Worm (Caenorhabditis elegans) whole organism, L2 larva: Measurements from ENCODE around the gene C31E10.11.
A peak's percentile ranks its signal among the peaks of the same experiment; 100 is the strongest.

ENCODE experiments used
- F13H6.1 ChIP-seq: sonication (generic microtip); optimal IDR thresholded peaks from 2 replicates; lab custom pipeline; 2016; ENCODE audit warnings: missing genetic modification characterization, missing compliant biosample characterization
- R02D3.7 ChIP-seq: fragments of 150-350 bp; optimal IDR thresholded peaks from 2 replicates; lab custom pipeline; 2014; ENCODE audit warnings: missing biosample characterization, missing genetic modification characterization
- Y55F3AM.14 ChIP-seq: fragments of 200-800 bp; sonication (Bioruptor generic); optimal IDR thresholded peaks from 2 replicates; lab custom pipeline; 2018; ENCODE audit warnings: mild to moderate bottlenecking, missing genetic modification characterization, missing compliant biosample characterization
- ZK546.5 ChIP-seq: sonication (generic microtip); optimal IDR thresholded peaks from 2 replicates; lab custom pipeline; 2017; ENCODE audit warnings: missing biosample characterization, missing genetic modification characterization
- alr-1 ChIP-seq: fragments of 150-350 bp; optimal IDR thresholded peaks from 2 replicates; lab custom pipeline; 2014; ENCODE audit warnings: missing biosample characterization, missing genetic modification characterization
- ama-1 ChIP-seq: fragments of 150-350 bp; optimal IDR thresholded peaks from 2 replicates; lab custom pipeline; 2018; ENCODE audit warnings: inconsistent platforms
- blmp-1 ChIP-seq: sonication (generic microtip); optimal IDR thresholded peaks from 2 replicates; lab custom pipeline; 2017; ENCODE audit warnings: missing genetic modification characterization, mild to moderate bottlenecking, missing compliant biosample characterization, antibody characterized with exemption, moderate library complexity; ENCODE audit not compliant: insufficient read depth
- ceh-82 ChIP-seq: fragments of 150-350 bp; optimal IDR thresholded peaks from 2 replicates; lab custom pipeline; 2014; ENCODE audit warnings: missing biosample characterization, missing genetic modification characterization
- crh-2 ChIP-seq: sonication (generic microtip); optimal IDR thresholded peaks from 2 replicates; lab custom pipeline; 2017; ENCODE audit warnings: missing biosample characterization, missing genetic modification characterization
- dmd-4 ChIP-seq: sonication (generic microtip); optimal IDR thresholded peaks from 2 replicates; lab custom pipeline; 2017; ENCODE audit warnings: missing biosample characterization, missing genetic modification characterization
- egl-27 ChIP-seq: sonication (generic microtip); optimal IDR thresholded peaks from 3 replicates; lab custom pipeline; 2017; ENCODE audit warnings: missing biosample characterization, missing genetic modification reagents, missing genetic modification characterization
- fos-1 ChIP-seq: fragments of 150-350 bp; optimal IDR thresholded peaks from 2 replicates; lab custom pipeline; 2014; ENCODE audit warnings: missing biosample characterization, missing genetic modification characterization
- gmeb-1 ChIP-seq: fragments of 150-350 bp; optimal IDR thresholded peaks from 2 replicates; lab custom pipeline; 2014; ENCODE audit warnings: missing biosample characterization, missing genetic modification characterization
- lin-39 ChIP-seq: fragments of 150-350 bp; optimal IDR thresholded peaks from 2 replicates; lab custom pipeline; 2014; ENCODE audit warnings: missing biosample characterization, missing genetic modification reagents, missing genetic modification characterization
- lsy-2 ChIP-seq, 2 experiments: fragments of 150-350 bp in 1 of 2; sonication (generic microtip) in 1 of 2; optimal IDR thresholded peaks; 2 replicates each; lab custom pipeline; 2014 to 2017; ENCODE audit warnings: missing biosample characterization in 2 of 2, missing genetic modification characterization in 2 of 2
- mab-5 ChIP-seq: fragments of 150-350 bp; optimal IDR thresholded peaks from 2 replicates; lab custom pipeline; 2014; ENCODE audit warnings: missing biosample characterization, missing genetic modification characterization
- mbf-1 ChIP-seq: sonication (generic microtip); optimal IDR thresholded peaks from 2 replicates; lab custom pipeline; 2017; ENCODE audit warnings: missing biosample characterization, missing genetic modification characterization
- mdl-1 ChIP-seq, 2 experiments: fragments of 150-350 bp in 1 of 2; sonication (generic microtip) in 1 of 2; optimal IDR thresholded peaks; 2 replicates each; lab custom pipeline; 2017; ENCODE audit warnings: missing biosample characterization in 2 of 2, missing genetic modification characterization in 2 of 2
- nhr-11 ChIP-seq: fragments of 150-350 bp; optimal IDR thresholded peaks from 2 replicates; lab custom pipeline; 2014; ENCODE audit warnings: missing biosample characterization, missing genetic modification characterization
- nhr-129 ChIP-seq: fragments of 150-350 bp; optimal IDR thresholded peaks from 2 replicates; lab custom pipeline; 2014; ENCODE audit warnings: missing biosample characterization, missing genetic modification characterization
- nhr-21 ChIP-seq: fragments of 150-350 bp; optimal IDR thresholded peaks from 2 replicates; lab custom pipeline; 2014; ENCODE audit warnings: missing biosample characterization, missing genetic modification characterization
- nhr-23 ChIP-seq: fragments of 150-350 bp; optimal IDR thresholded peaks from 2 replicates; lab custom pipeline; 2014; ENCODE audit warnings: missing biosample characterization, missing genetic modification reagents, missing genetic modification characterization
- nhr-237 ChIP-seq: fragments of 150-350 bp; optimal IDR thresholded peaks from 2 replicates; lab custom pipeline; 2014; ENCODE audit warnings: missing biosample characterization, missing genetic modification characterization
- nhr-25 ChIP-seq: fragments of 150-350 bp; sonication (generic microtip); optimal IDR thresholded peaks from 3 replicates; lab custom pipeline; 2014; ENCODE audit warnings: missing biosample characterization, missing genetic modification characterization
- nhr-77 ChIP-seq: fragments of 150-350 bp; optimal IDR thresholded peaks from 2 replicates; lab custom pipeline; 2014; ENCODE audit warnings: missing biosample characterization, missing genetic modification characterization
- peb-1 ChIP-seq: fragments of 150-350 bp; optimal IDR thresholded peaks from 2 replicates; lab custom pipeline; 2014; ENCODE audit warnings: missing biosample characterization, missing genetic modification characterization
- skn-1 ChIP-seq: sonication (generic microtip); optimal IDR thresholded peaks from 2 replicates; lab custom pipeline; 2017; ENCODE audit warnings: missing biosample characterization, missing genetic modification characterization
- sma-3 ChIP-seq: sonication (generic microtip); optimal IDR thresholded peaks from 2 replicates; lab custom pipeline; 2016; ENCODE audit warnings: missing genetic modification reagents, missing genetic modification characterization, missing compliant biosample characterization
- sma-9 ChIP-seq, 2 experiments: fragments of 150-350 bp in 1 of 2; sonication (generic microtip) in 1 of 2; optimal IDR thresholded peaks; 2 replicates each; lab custom pipeline; 2014 to 2016; ENCODE audit warnings: missing genetic modification characterization in 2 of 2, mild to moderate bottlenecking in 1 of 2, missing biosample characterization in 1 of 2, missing compliant biosample characterization in 1 of 2, missing genetic modification reagents in 1 of 2, moderate library complexity in 1 of 2
- unc-39 ChIP-seq: fragments of 150-350 bp; optimal IDR thresholded peaks from 2 replicates; lab custom pipeline; 2014; ENCODE audit warnings: missing biosample characterization, missing genetic modification characterization
- zag-1 ChIP-seq: fragments of 150-350 bp; optimal IDR thresholded peaks from 2 replicates; lab custom pipeline; 2014; ENCODE audit warnings: missing biosample characterization, missing genetic modification characterization

The C31E10.11 gene

DNA sequence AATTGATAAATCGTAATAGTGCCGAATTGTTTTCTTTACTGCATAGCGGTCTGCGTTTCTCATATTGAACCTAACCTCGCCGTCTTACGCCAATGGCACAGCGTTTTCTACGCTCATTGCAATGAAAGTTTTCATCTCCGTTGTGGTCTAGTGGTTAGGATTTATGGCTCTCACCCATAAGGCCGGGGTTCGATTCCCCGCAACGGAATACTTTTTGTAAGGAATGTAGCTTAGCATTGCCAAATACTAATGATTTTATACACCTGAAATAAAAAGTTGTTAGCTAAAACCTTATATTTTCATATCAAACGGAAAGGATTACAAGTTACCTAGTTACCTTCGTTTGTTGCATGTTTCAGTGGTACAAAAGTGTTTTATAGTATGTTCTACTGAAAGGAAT lies 25.2 kb upstream of the C31E10.11 start (continued):
- peak; percentile 78 for TF ChIP-seq fos-1 (tag; lab: Kevin White, UChicago)

ce11 chrX:14015366-14015765 lies 24.8 kb upstream of the C31E10.11 start, which contains the start of gene C04C11.25:
TSS of gene C04C11.25 (minus strand) at chrX:14015466.
- TF ChIP-seq zag-1 (no peak), mab-5 (tag; lab: Kevin White, UChicago) (no peak), nhr-21 (tag; lab: Kevin White, UChicago) (no peak), fos-1 (tag; lab: Kevin White, UChicago) (no peak), nhr-23 (no peak), R02D3.7 (tag; lab: Kevin White, UChicago) (no peak), gmeb-1 (tag; lab: Kevin White, UChicago) (no peak), nhr-237 (no peak), ceh-82 (no peak), blmp-1 (tag; lab: Kevin White, UChicago) (no peak), Y55F3AM.14 (GFP tag; lab: Kevin White, UChicago) (no peak), ama-1 (lab: Kevin White, UChicago) (no peak), nhr-129 (tag; lab: Kevin White, UChicago) (no peak), mbf-1 (tag; lab: Kevin White, UChicago) (no peak), nhr-77 (no peak), crh-2 (no peak), nhr-25 (tag; lab: Kevin White, UChicago) (no peak), ZK546.5 (tag; lab: Kevin White, UChicago) (no peak)

ce11 chrX:14012417-14012816 lies 21.8 kb upstream of the C31E10.11 start, which contains the start of gene tbc-19:
TSS of gene tbc-19 (minus strand) at chrX:14012517.
- TF ChIP-seq mbf-1 (tag; lab: Kevin White, UChicago), result no peak
- no peak for TF ChIP-seq unc-39
- TF ChIP-seq mab-5 (tag; lab: Kevin White, UChicago), result no peak
- TF ChIP-seq lin-39 (tag; lab: Kevin White, UChicago), result no peak
- no peak for TF ChIP-seq Y55F3AM.14 (GFP tag; lab: Kevin White, UChicago)

ce11 chrX:14008130-14008529 lies 17.6 kb upstream of the C31E10.11 start:
- TF ChIP-seq ceh-82 (no peak), mab-5 (tag; lab: Kevin White, UChicago) (no peak), dmd-4 (tag; lab: Kevin White, UChicago) (no peak), nhr-11 (tag; lab: Kevin White, UChicago) (no peak)

ce11 chrX:14003538-14003937 lies 13.0 kb upstream of the C31E10.11 start:
- TF ChIP-seq fos-1 (tag; lab: Kevin White, UChicago) (peak; percentile 47), sma-9 (GFP tag; optimal IDR thresholded peaks at IDR 0.05; lab: Kevin White, UChicago) (peak; percentile 16), sma-9 (tag; optimal IDR thresholded peaks at IDR 0.05; lab: Kevin White, UChicago) (no peak), nhr-23 (no peak)

DNA sequence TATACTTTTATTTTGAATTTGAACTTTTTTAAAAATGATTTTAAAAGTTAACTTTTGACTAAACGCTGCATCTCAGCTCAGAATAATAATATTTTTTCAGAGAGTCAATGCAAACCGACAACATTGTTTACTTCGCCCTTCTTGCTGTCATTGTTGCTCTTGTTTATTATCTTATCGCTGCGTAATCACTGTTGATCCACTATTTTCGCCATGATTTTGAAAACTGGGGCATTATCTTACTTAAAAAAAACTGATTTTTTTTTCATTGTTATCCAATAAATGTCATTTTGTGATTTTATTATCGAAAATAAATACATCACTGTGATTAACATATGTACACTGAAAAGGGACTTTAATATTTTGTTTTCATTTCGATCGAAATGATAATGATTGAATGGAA lies 12.2 kb upstream of the C31E10.11 start:
- no peak for TF ChIP-seq mbf-1 (tag; lab: Kevin White, UChicago)
- TF ChIP-seq sma-9 (GFP tag; optimal IDR thresholded peaks at IDR 0.05; lab: Kevin White, UChicago), result no peak
- no peak for TF ChIP-seq sma-9 (tag; optimal IDR thresholded peaks at IDR 0.05; lab: Kevin White, UChicago)
- no peak for TF ChIP-seq ama-1 (lab: Kevin White, UChicago)
- TF ChIP-seq alr-1 (tag; lab: Kevin White, UChicago), result no peak
- TF ChIP-seq skn-1 (tag; lab: Kevin White, UChicago), result no peak
- TF ChIP-seq, all 48 proteins: peak for 0

DNA sequence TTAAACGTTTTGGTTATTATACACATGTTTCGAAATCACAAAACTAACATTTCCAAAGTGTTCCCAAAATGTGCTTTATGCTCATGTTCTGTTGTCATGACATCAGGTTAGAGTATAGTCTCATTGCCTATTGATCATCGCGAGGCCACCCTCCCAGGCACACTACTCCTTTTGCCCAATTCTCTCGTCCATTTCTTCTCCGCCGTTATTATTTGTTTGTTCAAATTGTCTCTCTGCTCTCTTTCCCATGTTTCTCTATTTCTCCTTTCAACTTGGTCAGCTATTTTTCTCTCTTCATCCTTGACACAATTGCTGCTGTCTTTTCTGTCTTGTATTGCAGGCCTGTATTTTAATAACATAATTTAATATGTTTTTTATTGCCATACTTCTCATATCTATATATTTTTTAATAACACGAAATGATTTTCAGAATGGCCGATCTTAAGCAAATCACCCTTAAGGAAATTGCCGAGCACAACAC lies 11.0 kb upstream of the C31E10.11 start, which contains the start of gene cytb-5.1:
cytb-5.1 (plus strand) TSS at position 431 of the 481 bp plus-strand sequence.
- peak; percentile 71 for TF ChIP-seq nhr-129 (tag; lab: Kevin White, UChicago)
- TF ChIP-seq sma-9 (GFP tag; optimal IDR thresholded peaks at IDR 0.05; lab: Kevin White, UChicago), result peak; percentile 81
- TF ChIP-seq sma-9 (tag; optimal IDR thresholded peaks at IDR 0.05; lab: Kevin White, UChicago), result no peak
- peak; percentile 7 for TF ChIP-seq nhr-25 (tag; lab: Kevin White, UChicago)
- peak; percentile 11 for TF ChIP-seq gmeb-1 (tag; lab: Kevin White, UChicago)
- no peak for TF ChIP-seq ama-1 (lab: Kevin White, UChicago)
- peak; percentile 6 for TF ChIP-seq crh-2
- no peak for TF ChIP-seq peb-1 (tag; lab: Kevin White, UChicago)
- no peak for TF ChIP-seq lsy-2 (tag; optimal IDR thresholded peaks at IDR 0.05; lab: Kevin White, UChicago)
- no peak for TF ChIP-seq egl-27
- peak; percentile 46 for TF ChIP-seq sma-3 (GFP tag; lab: Kevin White, UChicago)
- peak; percentile 44 for TF ChIP-seq fos-1 (tag; lab: Kevin White, UChicago)
- TF ChIP-seq nhr-23, result no peak
- TF ChIP-seq mdl-1 (tag; optimal IDR thresholded peaks at IDR 0.05; lab: Kevin White, UChicago), result no peak
- TF ChIP-seq mab-5 (tag; lab: Kevin White, UChicago), result no peak
- peak; percentile 65 for TF ChIP-seq F13H6.1 (tag; lab: Kevin White, UChicago)
- no peak for TF ChIP-seq zag-1
- no peak for TF ChIP-seq nhr-77
- no peak for TF ChIP-seq nhr-11 (tag; lab: Kevin White, UChicago)
- TF ChIP-seq, all 48 proteins: peak for 8
